Worm (Caenorhabditis elegans) whole organism, early embryonic: ENCODE results near the gene F15E6.6.

Source experiments
- B0310.2 ChIP-seq: sonication (generic microtip); optimal IDR thresholded peaks from 2 replicates; lab custom pipeline; 2016; ENCODE audit warnings: mild to moderate bottlenecking, missing genetic modification characterization, missing compliant biosample characterization
- aly-1 ChIP-seq: sonication (generic microtip); optimal IDR thresholded peaks from 2 replicates; lab custom pipeline; 2016; ENCODE audit warnings: missing genetic modification characterization, missing compliant biosample characterization
- ama-1 ChIP-seq: fragments of 150-350 bp; optimal IDR thresholded peaks from 2 replicates; lab custom pipeline; 2014
- ceh-13 ChIP-seq: fragments of 200-800 bp; sonication (Bioruptor generic); optimal IDR thresholded peaks from 2 replicates; lab custom pipeline; 2018; ENCODE audit warnings: mild to moderate bottlenecking, missing genetic modification characterization, missing compliant biosample characterization
- flt-1 ChIP-seq: fragments of 200-800 bp; sonication (Bioruptor generic); IDR thresholded peaks from 2 replicates; pipeline ENCODE4 v1.3.6; 2022; ENCODE audit warnings: missing genetic modification characterization, missing compliant biosample characterization
- tbx-37 ChIP-seq: fragments of 200-800 bp; sonication (Bioruptor generic); conservative IDR thresholded peaks from 2 replicates; pipeline ENCODE4 v1.3.6; 2022; ENCODE audit warnings: missing genetic modification reagents, missing genetic modification characterization, missing compliant biosample characterization

- TF ChIP-seq ama-1 (lab: Kevin White, UChicago) (no peak), flt-1 (GFP tag; lab: Robert Waterston, UW) (no peak), ceh-13 (GFP tag; lab: Kevin White, UChicago) (no peak), aly-1 (tag; lab: Kevin White, UChicago) (no peak), B0310.2 (tag; lab: Kevin White, UChicago) (no peak), tbx-37 (no peak)
Observed at ce11 chrIV:4307227-4307946, 23.5 kb upstream of the F15E6.6 start, which contains the start of gene set-9.
